Fruit fly (Drosophila melanogaster) whole organism, pupa: ENCODE results near the gene CG2617.

ENCODE experiments used
- CG13204 ChIP-seq: fragments of 200-800 bp; sonication (Bioruptor generic); optimal IDR thresholded peaks from 2 replicates; lab custom pipeline; 2018; ENCODE audit warnings: missing biosample characterization, mild to moderate bottlenecking, missing genetic modification characterization, moderate library complexity
- CG17806 ChIP-seq: fragments of 200-800 bp; sonication (Bioruptor generic); optimal IDR thresholded peaks from 2 replicates; lab custom pipeline; 2018; ENCODE audit warnings: missing biosample characterization, mild to moderate bottlenecking, missing genetic modification characterization, moderate library complexity
- CG32121 ChIP-seq: fragments of 200-800 bp; sonication (Bioruptor generic); IDR thresholded peaks from 2 replicates; pipeline ENCODE4 v1.3.6; 2022; ENCODE audit warnings: missing biosample characterization, missing genetic modification characterization
- CG4496 ChIP-seq: fragments of 200-800 bp; sonication (Bioruptor generic); IDR thresholded peaks from 3 replicates; pipeline ENCODE4 v1.3.6; 2022; ENCODE audit warnings: missing biosample characterization, missing genetic modification characterization
- CG8159 ChIP-seq: fragments of 200-800 bp; sonication (Bioruptor generic); optimal IDR thresholded peaks from 3 replicates; lab custom pipeline; 2018; ENCODE audit warnings: missing biosample characterization, mild to moderate bottlenecking, missing genetic modification characterization, moderate library complexity
- CG8301 ChIP-seq: fragments of 200-800 bp; sonication (Bioruptor generic); optimal IDR thresholded peaks from 2 replicates; lab custom pipeline; 2018; ENCODE audit warnings: missing biosample characterization, mild to moderate bottlenecking, missing genetic modification characterization
- D1 ChIP-seq: fragments of 200-800 bp; sonication (Bioruptor generic); optimal IDR thresholded peaks from 2 replicates; lab custom pipeline; 2018; ENCODE audit warnings: missing biosample characterization, mild to moderate bottlenecking, missing genetic modification characterization, moderate library complexity
- EcR ChIP-seq: fragments of 200-800 bp; sonication (Bioruptor generic); optimal IDR thresholded peaks from 3 replicates; lab custom pipeline; 2019; ENCODE audit warnings: missing biosample characterization, missing genetic modification characterization, mild to moderate bottlenecking, moderate library complexity, missing genetic modification reagents
- Pif1A ChIP-seq: fragments of 200-800 bp; sonication (Bioruptor generic); optimal IDR thresholded peaks from 3 replicates; lab custom pipeline; 2016; ENCODE audit warnings: missing biosample characterization, missing genetic modification characterization
- Pif1B ChIP-seq: fragments of 200-800 bp; sonication (Bioruptor generic); optimal IDR thresholded peaks from 3 replicates; lab custom pipeline; 2016; ENCODE audit warnings: missing biosample characterization, missing genetic modification characterization
- Snoo ChIP-seq: fragments of 200-800 bp; sonication (Bioruptor generic); optimal IDR thresholded peaks from 3 replicates; lab custom pipeline; 2017; ENCODE audit warnings: missing biosample characterization, mild to moderate bottlenecking, missing genetic modification characterization, inconsistent platforms
- fd96Ca ChIP-seq: fragments of 200-800 bp; sonication (Bioruptor generic); IDR thresholded peaks from 3 replicates; pipeline ENCODE4 v1.3.6; 2022; ENCODE audit warnings: missing biosample characterization, missing genetic modification characterization
- gl ChIP-seq: fragments of 200-800 bp; sonication (Bioruptor generic); optimal IDR thresholded peaks from 2 replicates; lab custom pipeline; 2018; ENCODE audit warnings: missing biosample characterization, mild to moderate bottlenecking, missing genetic modification characterization

DNA sequence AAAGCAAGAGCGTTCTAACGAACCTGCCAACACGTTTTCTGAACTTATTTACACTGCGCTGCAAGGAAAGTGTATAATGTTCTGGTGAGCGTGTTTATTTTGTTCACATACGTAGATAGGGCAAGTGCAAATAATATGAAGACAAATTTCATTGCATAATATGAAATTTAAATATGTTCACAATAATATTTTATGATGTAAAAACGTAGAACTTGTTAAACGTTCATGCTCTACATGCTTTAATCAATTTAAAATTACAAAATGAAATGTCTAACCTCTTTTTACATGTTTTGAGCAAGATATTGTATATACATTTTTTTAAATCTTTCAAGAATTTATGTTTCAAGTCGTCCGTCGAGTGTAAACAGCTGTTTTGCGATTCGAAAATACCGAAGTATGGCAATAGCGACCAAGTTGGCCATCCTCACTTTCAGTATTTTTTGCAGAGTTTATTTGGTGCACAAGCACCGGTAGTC lies 36.7 kb upstream of the CG2617 start, which contains the start of the genes phr6-4 and CG2608:
- TF ChIP-seq CG4496 (GFP tag; lab: Robert Waterston, UW) (peak; percentile 89), CG8301 (peak; percentile 95), Pif1A (GFP tag; lab: Kevin White, UChicago) (peak; percentile 94), CG8159 (tag; lab: Kevin White, UChicago) (peak; percentile 96), gl (peak; percentile 84), EcR (peak; percentile 15), D1 (tag; lab: Kevin White, UChicago) (peak; percentile 92), fd96Ca (peak; percentile 66; the same call in 1 of the 3 replicates), CG13204 (no peak), CG32121 (GFP tag; lab: Robert Waterston, UW) (peak; percentile 88), CG17806 (tag; lab: Kevin White, UChicago) (peak; percentile 94), Pif1B (peak; percentile 91), Snoo (tag; lab: Kevin White, UChicago) (peak; percentile 91)
